Worm (Caenorhabditis elegans) whole organism, young adult: Measurements from ENCODE around the gene F32A11.1.
A peak's percentile ranks its signal among the peaks of the same experiment; 100 is the strongest.

Experiments
- B0019.2 ChIP-seq: fragments of 200-800 bp; sonication (Bioruptor generic); conservative IDR thresholded peaks from 2 replicates; pipeline ENCODE4 v1.3.6; 2022; ENCODE audit warnings: missing genetic modification reagents, missing genetic modification characterization, missing compliant biosample characterization
- B0336.3 ChIP-seq: fragments of 200-800 bp; sonication (Bioruptor generic); IDR thresholded peaks from 2 replicates; pipeline ENCODE4 v1.3.6; 2022; ENCODE audit warnings: missing genetic modification characterization, missing compliant biosample characterization
- C06A6.2 ChIP-seq: fragments of 200-800 bp; sonication (Bioruptor generic); conservative IDR thresholded peaks from 2 replicates; pipeline ENCODE4 v1.3.6; 2022; ENCODE audit warnings: missing genetic modification characterization, missing compliant biosample characterization
- F22D6.2 ChIP-seq: sonication (generic microtip); optimal IDR thresholded peaks from 2 replicates; lab custom pipeline; 2016; ENCODE audit warnings: mild to moderate bottlenecking, missing genetic modification characterization, missing compliant biosample characterization
- F23B12.7 ChIP-seq: sonication (generic microtip); optimal IDR thresholded peaks from 2 replicates; lab custom pipeline; 2017; ENCODE audit warnings: missing genetic modification characterization, mild to moderate bottlenecking, missing compliant biosample characterization, antibody characterized with exemption, moderate library complexity; ENCODE audit not compliant: insufficient read depth
- F33H1.4 ChIP-seq: fragments of 200-800 bp; sonication (Bioruptor generic); IDR thresholded peaks from 2 replicates; pipeline ENCODE4 v1.3.6; 2022; ENCODE audit warnings: missing genetic modification reagents, missing genetic modification characterization, missing compliant biosample characterization
- F39B2.1 ChIP-seq: fragments of 200-800 bp; sonication (Bioruptor generic); IDR thresholded peaks from 2 replicates; pipeline ENCODE4 v1.3.6; 2022; ENCODE audit warnings: missing genetic modification reagents, missing genetic modification characterization, missing compliant biosample characterization
- F49E8.2 ChIP-seq: sonication (generic microtip); optimal IDR thresholded peaks from 3 replicates; lab custom pipeline; 2017; ENCODE audit warnings: missing genetic modification characterization, mild to moderate bottlenecking, missing compliant biosample characterization, antibody characterized with exemption, moderate library complexity; ENCODE audit not compliant: insufficient read depth
- F55B11.4 ChIP-seq: sonication (generic microtip); optimal IDR thresholded peaks from 2 replicates; lab custom pipeline; 2016; ENCODE audit warnings: missing compliant biosample characterization, missing genetic modification characterization, borderline replicate concordance; ENCODE audit not compliant: insufficient read depth
- F57A8.1 ChIP-seq: fragments of 200-800 bp; sonication (Bioruptor generic); optimal IDR thresholded peaks from 2 replicates; lab custom pipeline; 2018; ENCODE audit warnings: mild to moderate bottlenecking, missing genetic modification characterization, moderate library complexity, missing compliant biosample characterization
- F57C9.4 ChIP-seq: sonication (generic microtip); optimal IDR thresholded peaks from 2 replicates; lab custom pipeline; 2017; ENCODE audit warnings: mild to moderate bottlenecking, missing genetic modification characterization, missing compliant biosample characterization
- K11D2.4 ChIP-seq: fragments of 200-800 bp; sonication (Bioruptor generic); IDR thresholded peaks from 2 replicates; pipeline ENCODE4 v1.3.6; 2022; ENCODE audit warnings: missing genetic modification reagents, missing genetic modification characterization, missing compliant biosample characterization
- T26A5.8 ChIP-seq: sonication (generic microtip); optimal IDR thresholded peaks from 2 replicates; lab custom pipeline; 2016; ENCODE audit warnings: missing genetic modification characterization, missing compliant biosample characterization
- aptf-3 ChIP-seq: fragments of 200-800 bp; sonication (Bioruptor generic); IDR thresholded peaks from 2 replicates; pipeline ENCODE4 v1.3.6; 2022; ENCODE audit warnings: missing genetic modification characterization, missing compliant biosample characterization
- attf-5 ChIP-seq: fragments of 200-800 bp; sonication (Bioruptor generic); optimal IDR thresholded peaks from 2 replicates; lab custom pipeline; 2018; ENCODE audit warnings: mild to moderate bottlenecking, missing genetic modification characterization, missing compliant biosample characterization
- cebp-2 ChIP-seq: fragments of 200-800 bp; sonication (Bioruptor generic); IDR thresholded peaks from 2 replicates; pipeline ENCODE4 v1.3.6; 2022; ENCODE audit warnings: missing genetic modification characterization, missing compliant biosample characterization
- ceh-40 ChIP-seq: fragments of 200-800 bp; sonication (Bioruptor generic); IDR thresholded peaks from 2 replicates; pipeline ENCODE4 v1.3.6; 2022; ENCODE audit warnings: missing genetic modification characterization, missing compliant biosample characterization
- dox-1 ChIP-seq: fragments of 200-800 bp; sonication (Bioruptor generic); IDR thresholded peaks from 2 replicates; pipeline ENCODE4 v1.3.6; 2022; ENCODE audit warnings: missing genetic modification reagents, missing genetic modification characterization, missing compliant biosample characterization
- dpff-1 ChIP-seq: sonication (generic microtip); optimal IDR thresholded peaks from 2 replicates; lab custom pipeline; 2017; ENCODE audit warnings: mild to moderate bottlenecking, missing genetic modification characterization, missing compliant biosample characterization
- efl-1 ChIP-seq: fragments of 150-350 bp; optimal IDR thresholded peaks from 2 replicates; lab custom pipeline; 2014; ENCODE audit warnings: missing biosample characterization, missing genetic modification reagents, missing genetic modification characterization
- ekl-4 ChIP-seq: fragments of 200-800 bp; sonication (Bioruptor generic); IDR thresholded peaks from 2 replicates; pipeline ENCODE4 v1.3.6; 2022; ENCODE audit warnings: missing genetic modification reagents, missing genetic modification characterization, missing compliant biosample characterization
- fkh-3 ChIP-seq: sonication (generic microtip); optimal IDR thresholded peaks from 2 replicates; lab custom pipeline; 2016; ENCODE audit warnings: mild to moderate bottlenecking, missing genetic modification characterization, missing compliant biosample characterization
- him-1 ChIP-seq: sonication (generic microtip); optimal IDR thresholded peaks from 2 replicates; lab custom pipeline; 2016; ENCODE audit warnings: missing genotype, missing genetic modification reagents, missing genetic modification characterization, missing compliant biosample characterization
- hlh-12 ChIP-seq: sonication (generic microtip); optimal IDR thresholded peaks from 2 replicates; lab custom pipeline; 2016; ENCODE audit warnings: missing genetic modification characterization, missing compliant biosample characterization
- hsf-1 ChIP-seq: fragments of 200-800 bp; sonication (Bioruptor generic); IDR thresholded peaks from 2 replicates; pipeline ENCODE4 v1.3.6; 2022; ENCODE audit warnings: missing genetic modification reagents, missing genetic modification characterization, missing compliant biosample characterization
- lag-1 ChIP-seq: fragments of 200-800 bp; sonication (Bioruptor generic); IDR thresholded peaks from 2 replicates; pipeline ENCODE4 v1.3.6; 2022; ENCODE audit warnings: missing genetic modification reagents, missing genetic modification characterization, missing compliant biosample characterization
- let-607 ChIP-seq, 2 experiments: fragments of 200-800 bp in 1 of 2; sonication (Bioruptor generic) in 1 of 2; sonication (generic microtip) in 1 of 2; optimal IDR thresholded peaks; 2 replicates each; lab custom pipeline; 2016 to 2018; ENCODE audit warnings: mild to moderate bottlenecking in 2 of 2, missing compliant biosample characterization in 2 of 2, missing genetic modification characterization in 2 of 2, moderate library complexity in 2 of 2, missing genotype in 1 of 2
- lin-26 ChIP-seq: fragments of 200-800 bp; sonication (Bioruptor generic); IDR thresholded peaks from 2 replicates; pipeline ENCODE4 v1.3.6; 2022; ENCODE audit warnings: missing genetic modification reagents, missing genetic modification characterization, missing compliant biosample characterization
- lin-40 ChIP-seq: sonication (generic microtip); optimal IDR thresholded peaks from 2 replicates; lab custom pipeline; 2016; ENCODE audit warnings: missing genetic modification characterization, mild to moderate bottlenecking, missing compliant biosample characterization, missing genotype, missing genetic modification reagents
- lir-1 ChIP-seq: fragments of 200-800 bp; sonication (Bioruptor generic); conservative IDR thresholded peaks from 2 replicates; pipeline ENCODE4 v1.3.6; 2022; ENCODE audit warnings: missing genetic modification reagents, missing genetic modification characterization, missing compliant biosample characterization
- lsl-1 ChIP-seq: fragments of 200-800 bp; sonication (Bioruptor generic); optimal IDR thresholded peaks from 2 replicates; lab custom pipeline; 2018; ENCODE audit warnings: mild to moderate bottlenecking, missing genetic modification characterization, moderate library complexity, missing compliant biosample characterization
- madf-3 ChIP-seq: fragments of 200-800 bp; sonication (Bioruptor generic); IDR thresholded peaks from 2 replicates; pipeline ENCODE4 v1.3.6; 2022; ENCODE audit warnings: missing genetic modification reagents, missing genetic modification characterization, missing compliant biosample characterization
- madf-6 ChIP-seq: fragments of 200-800 bp; sonication (Bioruptor generic); IDR thresholded peaks from 2 replicates; pipeline ENCODE4 v1.3.6; 2022; ENCODE audit warnings: missing genetic modification reagents, missing genetic modification characterization, missing compliant biosample characterization
- madf-8 ChIP-seq: fragments of 200-800 bp; sonication (Bioruptor generic); conservative IDR thresholded peaks from 2 replicates; pipeline ENCODE4 v1.3.6; 2022; ENCODE audit warnings: missing genetic modification reagents, missing genetic modification characterization, missing compliant biosample characterization
- mxl-1 ChIP-seq: sonication (generic microtip); optimal IDR thresholded peaks from 2 replicates; lab custom pipeline; 2016; ENCODE audit warnings: missing genetic modification characterization, missing compliant biosample characterization
- nfyb-1 ChIP-seq: fragments of 200-800 bp; sonication (Bioruptor generic); IDR thresholded peaks from 2 replicates; pipeline ENCODE4 v1.3.6; 2022; ENCODE audit warnings: missing genetic modification reagents, missing genetic modification characterization, missing compliant biosample characterization
- nhr-90 ChIP-seq: sonication (generic microtip); optimal IDR thresholded peaks from 2 replicates; lab custom pipeline; 2016; ENCODE audit warnings: missing genotype, mild to moderate bottlenecking, missing genetic modification characterization, missing compliant biosample characterization
- rcor-1 ChIP-seq: fragments of 200-800 bp; sonication (Bioruptor generic); IDR thresholded peaks from 2 replicates; pipeline ENCODE4 v1.3.6; 2022; ENCODE audit warnings: missing genetic modification reagents, missing genetic modification characterization, missing compliant biosample characterization
- snpc-1.3 ChIP-seq: sonication (generic microtip); optimal IDR thresholded peaks from 2 replicates; lab custom pipeline; 2017; ENCODE audit warnings: missing genetic modification characterization, mild to moderate bottlenecking, missing compliant biosample characterization, antibody characterized with exemption, moderate library complexity, missing genotype, missing genetic modification reagents; ENCODE audit not compliant: insufficient read depth
- snpc-3.4 ChIP-seq: sonication (generic microtip); optimal IDR thresholded peaks from 2 replicates; lab custom pipeline; 2017; ENCODE audit warnings: missing genetic modification characterization, mild to moderate bottlenecking, missing compliant biosample characterization, antibody characterized with exemption, moderate library complexity, missing genotype, missing genetic modification reagents
- tbp1 ChIP-seq: fragments of 200-800 bp; sonication (Bioruptor generic); optimal IDR thresholded peaks from 2 replicates; lab custom pipeline; 2018; ENCODE audit warnings: mild to moderate bottlenecking, missing genetic modification characterization, missing compliant biosample characterization
- xnd-1 ChIP-seq: sonication (generic microtip); optimal IDR thresholded peaks from 2 replicates; lab custom pipeline; 2016; ENCODE audit warnings: missing genotype, missing genetic modification reagents, missing genetic modification characterization, missing compliant biosample characterization
- zfh-2 ChIP-seq: fragments of 200-800 bp; sonication (Bioruptor generic); conservative IDR thresholded peaks from 2 replicates; pipeline ENCODE4 v1.3.6; 2022; ENCODE audit warnings: missing genetic modification reagents, missing genetic modification characterization, missing compliant biosample characterization
- ztf-22 ChIP-seq: fragments of 200-800 bp; sonication (Bioruptor generic); optimal IDR thresholded peaks from 2 replicates; lab custom pipeline; 2018; ENCODE audit warnings: mild to moderate bottlenecking, missing genetic modification characterization, moderate library complexity, missing compliant biosample characterization
- ztf-26 ChIP-seq: sonication (generic microtip); optimal IDR thresholded peaks from 2 replicates; lab custom pipeline; 2017; ENCODE audit warnings: missing genetic modification characterization, missing compliant biosample characterization
- ztf-28 ChIP-seq: fragments of 200-800 bp; sonication (Bioruptor generic); IDR thresholded peaks from 2 replicates; pipeline ENCODE4 v1.3.6; 2022; ENCODE audit warnings: missing genetic modification reagents, missing genetic modification characterization, missing compliant biosample characterization

F32A11.1 gene

ce11 chrII:13156971-13157370, at the start of gene F32A11.1, which contains the start of gene hpr-17 (continued):
- TF ChIP-seq nhr-90 (tag; lab: Kevin White, UChicago) (no peak), xnd-1 (peak; percentile 39), F55B11.4 (no peak), lin-26 (GFP tag; lab: Robert Waterston, UW) (no peak), zfh-2 (GFP tag; lab: Robert Waterston, UW) (peak; percentile 35; the same call in 1 of the 2 replicates), F57C9.4 (tag; lab: Kevin White, UChicago) (no peak), F33H1.4 (GFP tag; lab: Robert Waterston, UW) (peak; percentile 66), F22D6.2 (tag; lab: Kevin White, UChicago) (peak; percentile 35), F49E8.2 (tag; lab: Kevin White, UChicago) (no peak), F23B12.7 (no peak), aptf-3 (GFP tag; lab: Robert Waterston, UW) (no peak), B0336.3 (GFP tag; lab: Robert Waterston, UW) (peak; percentile 74), mxl-1 (tag; lab: Kevin White, UChicago) (no peak), ekl-4 (GFP tag; lab: Robert Waterston, UW) (peak; percentile 64; the same call in 1 of the 2 replicates), madf-3 (0 out of 2 replicates have a peak, but pooled peaks have one; percentile 48), F39B2.1 (no peak), dox-1 (GFP tag; lab: Robert Waterston, UW) (peak; percentile 72; the same call in 1 of the 2 replicates), rcor-1 (GFP tag; lab: Robert Waterston, UW) (peak; percentile 56; the same call in 1 of the 2 replicates), ztf-22 (no peak), snpc-3.4 (no peak), ztf-28 (GFP tag; lab: Robert Waterston, UW) (no peak), ztf-26 (tag; lab: Kevin White, UChicago) (no peak), hsf-1 (GFP tag; lab: Robert Waterston, UW) (0 out of 2 replicates have a peak, but pooled peaks have one; percentile 40), lag-1 (GFP tag; lab: Robert Waterston, UW) (no peak), C06A6.2 (peak; percentile 36; the same call in 1 of the 2 replicates), T26A5.8 (tag; lab: Kevin White, UChicago) (no peak), dpff-1 (tag; lab: Kevin White, UChicago) (no peak), him-1 (tag; lab: Kevin White, UChicago) (no peak), lsl-1 (GFP tag; lab: Kevin White, UChicago) (peak; percentile 64), snpc-1.3 (peak; percentile 6), madf-8 (GFP tag; lab: Robert Waterston, UW) (peak; percentile 37; the same call in 1 of the 2 replicates), tbp1 (GFP tag; lab: Kevin White, UChicago) (peak; percentile 52), B0019.2 (0 out of 2 replicates have a peak, but pooled peaks have one; percentile 34), madf-6 (peak; percentile 77), F57A8.1 (GFP tag; lab: Kevin White, UChicago) (no peak), hlh-12 (tag; lab: Kevin White, UChicago) (no peak), attf-5 (GFP tag; lab: Kevin White, UChicago) (peak; percentile 39), fkh-3 (tag; lab: Kevin White, UChicago) (no peak), let-607 (tag; optimal IDR thresholded peaks at IDR 0.05; lab: Kevin White, UChicago) (no peak), lir-1 (GFP tag; lab: Robert Waterston, UW) (peak; percentile 31; the same call in 1 of the 2 replicates), ceh-40 (no peak), nfyb-1 (GFP tag; lab: Robert Waterston, UW) (peak; percentile 88), cebp-2 (no peak), K11D2.4 (GFP tag; lab: Robert Waterston, UW) (peak; percentile 80), lin-40 (tag; lab: Kevin White, UChicago) (peak; percentile 87), efl-1 (peak; percentile 86)
